Worm (Caenorhabditis elegans) whole organism, L4/young adult: ENCODE data around the gene cest-13.

Experiments
- W03F9.2 ChIP-seq: fragments of 150-350 bp; optimal IDR thresholded peaks from 2 replicates; lab custom pipeline; 2014; ENCODE audit warnings: missing biosample characterization, missing genetic modification characterization
- him-1 ChIP-seq: sonication (generic microtip); optimal IDR thresholded peaks from 2 replicates; lab custom pipeline; 2016; ENCODE audit warnings: missing genotype, missing genetic modification reagents, missing genetic modification characterization, missing compliant biosample characterization

DNA sequence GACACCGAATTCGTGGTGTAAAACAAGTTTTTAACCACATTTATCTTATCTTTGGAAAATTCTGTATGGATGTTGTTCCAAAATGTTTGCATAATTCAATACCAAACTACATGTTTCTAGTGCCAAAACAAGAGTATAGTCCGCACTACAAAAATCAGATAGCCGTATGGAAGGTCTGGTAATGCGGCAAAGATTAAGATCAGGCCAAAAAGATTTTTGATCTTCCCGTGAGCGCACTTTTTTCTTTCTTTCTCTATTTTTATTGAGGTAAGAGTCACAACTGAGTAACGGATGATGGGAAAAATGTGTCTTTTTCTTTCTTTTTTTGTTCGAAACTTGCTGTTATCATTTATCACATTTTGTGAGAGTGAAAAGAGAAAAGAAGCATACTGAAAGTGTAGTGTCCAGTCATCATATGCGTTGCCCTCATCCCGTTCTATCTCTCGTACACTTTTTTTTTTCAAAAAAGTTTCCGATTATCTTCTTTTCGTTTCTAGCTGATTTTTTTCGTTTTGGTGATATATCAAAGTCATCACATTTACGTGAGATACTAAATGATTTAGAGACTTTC lies 15.4 kb upstream of the cest-13 start:
- TF ChIP-seq him-1 (tag; lab: Kevin White, UChicago): no peak
- no peak for TF ChIP-seq W03F9.2
